Worm (Caenorhabditis elegans) whole organism, midembryonic: ENCODE measurements around the gene F42A9.17.

Source experiments
- T22C8.4 ChIP-seq: fragments of 200-800 bp; sonication (Bioruptor generic); IDR thresholded peaks from 2 replicates; pipeline ENCODE4 v1.3.6; 2022; ENCODE audit warnings: missing genetic modification characterization, missing compliant biosample characterization
- cog-1 ChIP-seq: sonication (generic microtip); optimal IDR thresholded peaks from 2 replicates; lab custom pipeline; 2016; ENCODE audit warnings: missing genetic modification characterization, missing compliant biosample characterization
- flt-1 ChIP-seq: fragments of 200-800 bp; sonication (Bioruptor generic); IDR thresholded peaks from 2 replicates; pipeline ENCODE4 v1.3.6; 2022; ENCODE audit warnings: missing genetic modification characterization, missing compliant biosample characterization
- klf-2 ChIP-seq: fragments of 200-800 bp; sonication (Bioruptor generic); conservative IDR thresholded peaks from 2 replicates; pipeline ENCODE4 v1.3.6; 2022; ENCODE audit warnings: missing genetic modification reagents, missing genetic modification characterization, missing compliant biosample characterization
- med-1 ChIP-seq: sonication (generic microtip); optimal IDR thresholded peaks from 2 replicates; lab custom pipeline; 2017; ENCODE audit warnings: missing genetic modification characterization, mild to moderate bottlenecking, missing compliant biosample characterization, antibody characterized with exemption, missing genetic modification reagents; ENCODE audit not compliant: insufficient read depth
- ref-1 ChIP-seq: fragments of 200-800 bp; sonication (Bioruptor generic); conservative IDR thresholded peaks from 2 replicates; pipeline ENCODE4 v1.3.6; 2022; ENCODE audit warnings: missing genetic modification reagents, missing genetic modification characterization, missing compliant biosample characterization
- tab-1 ChIP-seq: fragments of 200-800 bp; sonication (Bioruptor generic); IDR thresholded peaks from 2 replicates; pipeline ENCODE4 v1.3.6; 2022; ENCODE audit warnings: missing genetic modification characterization, missing compliant biosample characterization
- ztf-23 ChIP-seq: fragments of 200-800 bp; sonication (Bioruptor generic); IDR thresholded peaks from 2 replicates; pipeline ENCODE4 v1.3.6; 2022; ENCODE audit warnings: missing genetic modification reagents, missing genetic modification characterization, missing compliant biosample characterization
- ztf-29 ChIP-seq: fragments of 200-800 bp; sonication (Bioruptor generic); IDR thresholded peaks from 2 replicates; pipeline ENCODE4 v1.3.6; 2022; ENCODE audit warnings: missing genetic modification reagents, missing genetic modification characterization, missing compliant biosample characterization

F42A9.17 gene

ce11 chrIV:8587057-8587456, 24.7 kb downstream of the F42A9.17 start:
- TF ChIP-seq ztf-29 (GFP tag; lab: Robert Waterston, UW) (no peak), ztf-23 (no peak), med-1 (GFP tag; lab: Kevin White, UChicago) (no peak), cog-1 (no peak), T22C8.4 (GFP tag; lab: Robert Waterston, UW) (no peak), tab-1 (no peak), klf-2 (GFP tag; lab: Robert Waterston, UW) (no peak), ref-1 (GFP tag; lab: Robert Waterston, UW) (no peak), flt-1 (GFP tag; lab: Robert Waterston, UW) (no peak)

ce11 chrIV:8585076-8586033, 26.4 kb downstream of the F42A9.17 start, which contains the start of gene catp-7:
TSS of gene catp-7 (plus strand) at chrIV:8585983.
- no peak for TF ChIP-seq T22C8.4 (GFP tag; lab: Robert Waterston, UW)
- no peak for TF ChIP-seq tab-1
- no peak for TF ChIP-seq ref-1 (GFP tag; lab: Robert Waterston, UW)
- TF ChIP-seq klf-2 (GFP tag; lab: Robert Waterston, UW) = no peak
- no peak for TF ChIP-seq med-1 (GFP tag; lab: Kevin White, UChicago)
- TF ChIP-seq cog-1 = no peak
- TF ChIP-seq ztf-29 (GFP tag; lab: Robert Waterston, UW) = no peak
- no peak for TF ChIP-seq flt-1 (GFP tag; lab: Robert Waterston, UW)
- no peak for TF ChIP-seq ztf-23

- TF ChIP-seq cog-1 (no peak), ztf-29 (GFP tag; lab: Robert Waterston, UW) (no peak), flt-1 (GFP tag; lab: Robert Waterston, UW) (no peak), T22C8.4 (GFP tag; lab: Robert Waterston, UW) (no peak), ztf-23 (no peak), tab-1 (no peak), med-1 (GFP tag; lab: Kevin White, UChicago) (no peak), klf-2 (GFP tag; lab: Robert Waterston, UW) (no peak), ref-1 (GFP tag; lab: Robert Waterston, UW) (no peak)
Measured at ce11 chrIV:8571138-8571537, 40.6 kb downstream of the F42A9.17 start, which contains the start of gene Y59H11AM.1. TSS of gene Y59H11AM.1 (plus strand) at chrIV:8571438.

DNA sequence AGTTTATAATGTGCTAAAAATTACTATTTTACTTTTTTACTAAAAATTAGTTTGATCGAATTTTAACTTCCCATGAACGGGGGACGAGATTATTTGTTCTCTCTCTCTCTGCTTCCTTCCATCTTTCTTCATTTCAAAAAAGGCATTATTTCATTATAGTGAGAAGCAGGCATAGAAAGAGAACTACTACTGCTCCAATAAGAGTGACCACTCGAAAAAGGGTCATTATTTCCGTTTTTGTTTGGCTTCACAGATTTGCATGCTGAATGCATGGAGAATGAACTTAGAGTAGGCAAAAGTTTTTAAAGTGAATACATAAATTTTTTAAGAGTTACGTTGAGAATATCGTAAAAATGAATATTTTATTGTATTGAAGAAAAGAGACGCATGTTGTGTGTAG, 41.0 kb downstream of the F42A9.17 start:
- TF ChIP-seq ztf-23 = no peak
- no peak for TF ChIP-seq cog-1
- no peak for TF ChIP-seq flt-1 (GFP tag; lab: Robert Waterston, UW)

ce11 chrIV:8570253-8570652, 41.5 kb downstream of the F42A9.17 start, which contains the start of gene Y59H11AM.4:
TSS of gene Y59H11AM.4 (minus strand) at chrIV:8570353.
- no peak for TF ChIP-seq klf-2 (GFP tag; lab: Robert Waterston, UW)
- no peak for TF ChIP-seq ztf-23
- no peak for TF ChIP-seq ztf-29 (GFP tag; lab: Robert Waterston, UW)
- TF ChIP-seq cog-1 = no peak
- TF ChIP-seq flt-1 (GFP tag; lab: Robert Waterston, UW) = no peak
- no peak for TF ChIP-seq tab-1
- TF ChIP-seq T22C8.4 (GFP tag; lab: Robert Waterston, UW) = no peak
- no peak for TF ChIP-seq med-1 (GFP tag; lab: Kevin White, UChicago)
- no peak for TF ChIP-seq ref-1 (GFP tag; lab: Robert Waterston, UW)
